Worm (Caenorhabditis elegans) whole organism, L4 larva: ENCODE results near the gene aptf-3.

Experiments
- ZK337.2 ChIP-seq: fragments of 200-800 bp; sonication (Bioruptor generic); IDR thresholded peaks from 2 replicates; pipeline ENCODE4 v1.3.6; 2022; ENCODE audit warnings: missing genetic modification reagents, missing genetic modification characterization, missing compliant biosample characterization
- aha-1 ChIP-seq: fragments of 150-350 bp; peaks from one replicate; lab custom pipeline; 2014; ENCODE audit warnings: missing biosample characterization, missing genetic modification characterization
- ceh-28 ChIP-seq: fragments of 150-350 bp; optimal IDR thresholded peaks from 2 replicates; lab custom pipeline; 2014; ENCODE audit warnings: missing biosample characterization, missing genetic modification reagents, missing genetic modification characterization
- ceh-44 ChIP-seq: fragments of 200-800 bp; sonication (Bioruptor generic); IDR thresholded peaks from 2 replicates; pipeline ENCODE4 v1.3.6; 2022; ENCODE audit warnings: missing genetic modification reagents, missing genetic modification characterization, missing compliant biosample characterization
- cey-2 ChIP-seq: sonication (generic microtip); optimal IDR thresholded peaks from 3 replicates; lab custom pipeline; 2017; ENCODE audit warnings: missing genetic modification characterization, mild to moderate bottlenecking, missing compliant biosample characterization, antibody characterized with exemption, borderline replicate concordance; ENCODE audit not compliant: insufficient read depth
- daf-16 ChIP-seq, 3 experiments: sonication (generic microtip); optimal IDR thresholded peaks; 2 replicates each; lab custom pipeline; 2016 to 2017; ENCODE audit warnings: missing genetic modification characterization in 3 of 3, missing genetic modification reagents in 3 of 3, mild to moderate bottlenecking in 2 of 3, missing compliant biosample characterization in 2 of 3, missing biosample characterization in 1 of 3, moderate library complexity in 1 of 3
- dpl-1 ChIP-seq: fragments of 150-350 bp; optimal IDR thresholded peaks from 2 replicates; lab custom pipeline; 2014; ENCODE audit warnings: missing biosample characterization, missing genetic modification reagents, missing genetic modification characterization
- dve-1 ChIP-seq: sonication (generic microtip); optimal IDR thresholded peaks from 2 replicates; lab custom pipeline; 2017; ENCODE audit warnings: antibody characterized with exemption, mild to moderate bottlenecking, missing genetic modification characterization, missing compliant biosample characterization; ENCODE audit not compliant: insufficient read depth
- hlh-11 ChIP-seq: fragments of 200-800 bp; sonication (Bioruptor generic); optimal IDR thresholded peaks from 2 replicates; lab custom pipeline; 2018; ENCODE audit warnings: mild to moderate bottlenecking, missing genetic modification characterization, missing compliant biosample characterization
- lim-7 ChIP-seq: fragments of 200-800 bp; sonication (Bioruptor generic); IDR thresholded peaks from 2 replicates; pipeline ENCODE4 v1.3.6; 2022; ENCODE audit warnings: missing genetic modification characterization, missing compliant biosample characterization
- lin-1 ChIP-seq: fragments of 200-800 bp; sonication (Bioruptor generic); IDR thresholded peaks from 2 replicates; pipeline ENCODE4 v1.3.6; 2022; ENCODE audit warnings: missing genetic modification reagents, missing genetic modification characterization, missing compliant biosample characterization
- lin-29 ChIP-seq: fragments of 200-800 bp; sonication (Bioruptor generic); IDR thresholded peaks from 2 replicates; pipeline ENCODE4 v1.3.6; 2022; ENCODE audit warnings: missing genetic modification reagents, missing genetic modification characterization, missing compliant biosample characterization
- lir-3 ChIP-seq: sonication (generic microtip); optimal IDR thresholded peaks from 2 replicates; lab custom pipeline; 2016; ENCODE audit warnings: mild to moderate bottlenecking, missing genetic modification characterization, missing compliant biosample characterization
- mdt-29 ChIP-seq: fragments of 200-800 bp; sonication (Bioruptor generic); IDR thresholded peaks from 2 replicates; pipeline ENCODE4 v1.3.6; 2022; ENCODE audit warnings: missing genetic modification reagents, missing genetic modification characterization, missing compliant biosample characterization
- mes-2 ChIP-seq: sonication (generic microtip); optimal IDR thresholded peaks from 2 replicates; lab custom pipeline; 2016; ENCODE audit warnings: missing genotype, mild to moderate bottlenecking, missing genetic modification characterization, missing compliant biosample characterization; ENCODE audit not compliant: poor library complexity, severe bottlenecking
- nhr-11 ChIP-seq: fragments of 150-350 bp; optimal IDR thresholded peaks from 2 replicates; lab custom pipeline; 2014; ENCODE audit warnings: missing biosample characterization, missing genetic modification characterization
- nhr-111 ChIP-seq: fragments of 200-800 bp; sonication (Bioruptor generic); optimal IDR thresholded peaks from 2 replicates; lab custom pipeline; 2018; ENCODE audit warnings: mild to moderate bottlenecking, missing genetic modification characterization, missing compliant biosample characterization
- nhr-25 ChIP-seq: sonication (generic microtip); optimal IDR thresholded peaks from 2 replicates; lab custom pipeline; 2017; ENCODE audit warnings: missing genetic modification characterization, mild to moderate bottlenecking, missing compliant biosample characterization, antibody characterized with exemption, moderate library complexity, borderline replicate concordance; ENCODE audit not compliant: insufficient read depth
- nhr-28 ChIP-seq: fragments of 150-350 bp; optimal IDR thresholded peaks from 2 replicates; lab custom pipeline; 2014; ENCODE audit warnings: missing biosample characterization, missing genetic modification characterization
- spr-3 ChIP-seq: fragments of 200-800 bp; sonication (Bioruptor generic); optimal IDR thresholded peaks from 2 replicates; lab custom pipeline; 2018; ENCODE audit warnings: mild to moderate bottlenecking, missing genetic modification characterization, missing compliant biosample characterization

Gene aptf-3

ce11 chrII:8641131-8641530, 47.1 kb downstream of the aptf-3 start, which contains the start of gene D2085.7:
Gene D2085.7 (plus strand): TSS chrII:8641381.
- peak; percentile 14 for TF ChIP-seq hlh-11 (tag; lab: Kevin White, UChicago)
- no peak for TF ChIP-seq lin-1 (GFP tag; lab: Robert Waterston, UW)
- no peak for TF ChIP-seq nhr-11 (tag; lab: Kevin White, UChicago)
- TF ChIP-seq daf-16 (GFP tag; optimal IDR thresholded peaks at IDR 0.05; lab: Kevin White, UChicago): no peak
- peak; percentile 19 for TF ChIP-seq daf-16 (tag; optimal IDR thresholded peaks at IDR 0.05; lab: Kevin White, UChicago)
- no peak for TF ChIP-seq lin-29 (GFP tag; lab: Robert Waterston, UW)
- no peak for TF ChIP-seq lim-7 (GFP tag; lab: Robert Waterston, UW)
- peak; percentile 3 for TF ChIP-seq nhr-28 (tag; lab: Kevin White, UChicago)
- no peak for TF ChIP-seq lir-3
- TF ChIP-seq cey-2 (tag; lab: Kevin White, UChicago): no peak
- peak; percentile 9 for TF ChIP-seq dve-1 (tag; lab: Kevin White, UChicago)
- TF ChIP-seq nhr-25 (tag; lab: Kevin White, UChicago): no peak
- TF ChIP-seq ceh-28 (tag; lab: Kevin White, UChicago): no peak
- peak; percentile 10 for TF ChIP-seq mes-2 (tag; lab: Kevin White, UChicago)
- no peak for TF ChIP-seq ceh-44 (GFP tag; lab: Robert Waterston, UW)
- no peak for TF ChIP-seq spr-3 (GFP tag; lab: Kevin White, UChicago)
- no peak for TF ChIP-seq nhr-111 (GFP tag; lab: Kevin White, UChicago)

ce11 chrII:8642376-8642775, 48.4 kb downstream of the aptf-3 start:
- TF ChIP-seq dpl-1 (GFP tag; lab: Kevin White, UChicago) (no peak), ZK337.2 (GFP tag; lab: Robert Waterston, UW) (no peak)

- no peak for TF ChIP-seq mdt-29 (GFP tag; lab: Robert Waterston, UW)
- TF ChIP-seq aha-1 (tag; lab: Kevin White, UChicago): peak; percentile 50
Measured at ce11 chrII:8643627-8644356, 49.8 kb downstream of the aptf-3 start.
